Worm (Caenorhabditis elegans) whole organism, L4 larva: ENCODE measurements around the gene F10E9.12.

Experiments
- aly-2 ChIP-seq: sonication (generic microtip); optimal IDR thresholded peaks from 2 replicates; lab custom pipeline; 2018; ENCODE audit warnings: missing biosample characterization, missing genetic modification characterization
- attf-4 ChIP-seq: sonication (generic microtip); optimal IDR thresholded peaks from 3 replicates; lab custom pipeline; 2017; ENCODE audit warnings: missing biosample characterization, missing genetic modification characterization
- daf-8 ChIP-seq: fragments of 200-800 bp; sonication (Bioruptor generic); IDR thresholded peaks from 2 replicates; pipeline ENCODE4 v1.3.6; 2022; ENCODE audit warnings: missing genetic modification characterization, missing compliant biosample characterization
- dmd-6 ChIP-seq: fragments of 200-800 bp; sonication (Bioruptor generic); IDR thresholded peaks from 2 replicates; pipeline ENCODE4 v1.3.6; 2022; ENCODE audit warnings: missing genetic modification reagents, missing genetic modification characterization, missing compliant biosample characterization
- dpl-1 ChIP-seq: fragments of 150-350 bp; optimal IDR thresholded peaks from 2 replicates; lab custom pipeline; 2014; ENCODE audit warnings: missing biosample characterization, missing genetic modification reagents, missing genetic modification characterization
- egl-27 ChIP-seq: sonication (generic microtip); optimal IDR thresholded peaks from 3 replicates; lab custom pipeline; 2017; ENCODE audit warnings: missing biosample characterization, missing genetic modification reagents, missing genetic modification characterization
- lin-13 ChIP-seq: fragments of 150-350 bp; optimal IDR thresholded peaks from 2 replicates; lab custom pipeline; 2014; ENCODE audit warnings: missing biosample characterization, missing genetic modification reagents, missing genetic modification characterization
- lir-3 ChIP-seq: sonication (generic microtip); optimal IDR thresholded peaks from 2 replicates; lab custom pipeline; 2016; ENCODE audit warnings: mild to moderate bottlenecking, missing genetic modification characterization, missing compliant biosample characterization
- nhr-25 ChIP-seq: sonication (generic microtip); optimal IDR thresholded peaks from 2 replicates; lab custom pipeline; 2017; ENCODE audit warnings: missing genetic modification characterization, mild to moderate bottlenecking, missing compliant biosample characterization, antibody characterized with exemption, moderate library complexity, borderline replicate concordance; ENCODE audit not compliant: insufficient read depth
- pha-4 ChIP-seq, 2 experiments: fragments of 150-350 bp in 1 of 2; fragments of 200-800 bp in 1 of 2; sonication (Bioruptor generic) in 1 of 2; IDR thresholded peaks in 1 of 2; optimal IDR thresholded peaks in 1 of 2; 2 replicates each; pipeline versions ENCODE4 v1.3.6 to Lab custom; 2014 to 2022; ENCODE audit warnings: missing genetic modification characterization in 2 of 2, missing genetic modification reagents in 2 of 2, missing biosample characterization in 1 of 2, missing compliant biosample characterization in 1 of 2
- set-16 ChIP-seq: fragments of 200-800 bp; sonication (Bioruptor generic); IDR thresholded peaks from 2 replicates; pipeline ENCODE4 v1.3.6; 2022; ENCODE audit warnings: missing genetic modification reagents, missing genetic modification characterization, missing compliant biosample characterization
- snpc-4 ChIP-seq: fragments of 150-350 bp; optimal IDR thresholded peaks from 2 replicates; lab custom pipeline; 2014; ENCODE audit warnings: missing biosample characterization, missing genetic modification characterization

- no peak for TF ChIP-seq set-16
- TF ChIP-seq lir-3: no peak
- TF ChIP-seq pha-4 (GFP tag; IDR thresholded peaks at IDR 0.05; lab: Robert Waterston, UW): no peak
- no peak for TF ChIP-seq pha-4 (tag; optimal IDR thresholded peaks at IDR 0.05; lab: Kevin White, UChicago)
- TF ChIP-seq lin-13 (GFP tag; lab: Kevin White, UChicago): no peak
- no peak for TF ChIP-seq nhr-25 (tag; lab: Kevin White, UChicago)
- no peak for TF ChIP-seq attf-4 (tag; lab: Kevin White, UChicago)
- TF ChIP-seq aly-2 (tag; lab: Kevin White, UChicago): no peak
- TF ChIP-seq daf-8 (GFP tag; lab: Robert Waterston, UW): no peak
- no peak for TF ChIP-seq snpc-4
- no peak for TF ChIP-seq dmd-6
- no peak for TF ChIP-seq egl-27 (tag; lab: Kevin White, UChicago)
- TF ChIP-seq dpl-1 (GFP tag; lab: Kevin White, UChicago): no peak
Observed at ce11 chrIII:8286003-8286402, 38.3 kb upstream of the F10E9.12 start.
